Fruit fly (Drosophila melanogaster) whole organism: ENCODE measurements around the gene Cyp316a1.

ENCODE experiments used
- CG8478 ChIP-seq: fragments of >200 bp; optimal IDR thresholded peaks from 2 replicates; lab custom pipeline; 2018; ENCODE audit warnings: inconsistent platforms
- pan ChIP-seq: fragments of >200 bp; optimal IDR thresholded peaks from 2 replicates; lab custom pipeline; 2017
- psq ChIP-seq: fragments of >200 bp; optimal IDR thresholded peaks from 2 replicates; lab custom pipeline; 2017
- usp ChIP-seq: fragments of >200 bp; optimal IDR thresholded peaks from 2 replicates; lab custom pipeline; 2017; ENCODE audit warnings: missing biosample characterization, missing genetic modification characterization, mixed read lengths

DNA sequence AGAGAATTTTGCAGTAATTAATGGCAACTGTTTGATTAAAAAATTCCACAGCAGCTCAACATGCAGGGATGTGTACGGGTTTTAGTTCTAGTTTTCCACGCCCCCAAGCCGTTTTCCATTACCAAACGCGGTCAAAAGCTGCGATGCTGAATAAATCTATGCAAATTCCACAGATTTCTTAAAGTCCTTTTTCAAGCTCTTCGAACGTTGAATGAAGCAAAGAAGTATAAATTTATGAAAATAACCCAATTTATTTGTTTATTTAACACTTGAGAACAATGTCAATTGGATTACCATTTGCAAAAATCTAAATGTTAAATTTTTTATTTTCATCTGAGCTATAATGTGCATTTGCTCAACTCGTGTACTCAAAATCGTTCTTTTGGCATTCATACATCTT lies 26.5 kb upstream of the Cyp316a1 start, which contains the start of the genes CG42660, CG42661 and Tsp66A:
- TF ChIP-seq psq (no peak), pan (no peak), CG8478 (no peak), usp (GFP tag; lab: Kevin White, UChicago) (no peak)
